Worm (Caenorhabditis elegans) whole organism, L4 larva: Measurements from ENCODE around the gene F07C4.6.

Source experiments
- D1046.2 ChIP-seq: fragments of 200-800 bp; sonication (Bioruptor generic); IDR thresholded peaks from 2 replicates; pipeline ENCODE4 v1.3.6; 2022; ENCODE audit warnings: missing genetic modification characterization, missing compliant biosample characterization
- F10B5.3 ChIP-seq: sonication (generic microtip); optimal IDR thresholded peaks from 2 replicates; lab custom pipeline; 2016; ENCODE audit warnings: mild to moderate bottlenecking, missing genetic modification characterization, missing compliant biosample characterization
- F37D6.2 ChIP-seq: sonication (generic microtip); optimal IDR thresholded peaks from 2 replicates; lab custom pipeline; 2016; ENCODE audit warnings: mild to moderate bottlenecking, missing genetic modification characterization, missing compliant biosample characterization
- F44E2.7 ChIP-seq: fragments of 200-800 bp; sonication (Bioruptor generic); IDR thresholded peaks from 2 replicates; pipeline ENCODE4 v2.1.2; 2022; ENCODE audit warnings: missing genetic modification characterization, missing compliant biosample characterization
- T26A8.4 ChIP-seq: fragments of 200-800 bp; sonication (Bioruptor generic); IDR thresholded peaks from 2 replicates; pipeline ENCODE4 v1.3.6; 2022; ENCODE audit warnings: missing genetic modification characterization, missing compliant biosample characterization
- Y105C5A.15 ChIP-seq: fragments of 200-800 bp; sonication (Bioruptor generic); IDR thresholded peaks from 2 replicates; pipeline ENCODE4 v1.3.6; 2022; ENCODE audit warnings: missing genetic modification characterization, missing compliant biosample characterization
- Y5F2A.4 ChIP-seq: fragments of 200-800 bp; sonication (Bioruptor generic); optimal IDR thresholded peaks from 2 replicates; lab custom pipeline; 2018; ENCODE audit warnings: mild to moderate bottlenecking, missing genetic modification characterization, missing compliant biosample characterization
- ZK546.5 ChIP-seq, 2 experiments: sonication (generic microtip); optimal IDR thresholded peaks; 2 replicates each; lab custom pipeline; 2017; ENCODE audit warnings: missing biosample characterization in 2 of 2, missing genetic modification characterization in 2 of 2
- aha-1 ChIP-seq: fragments of 150-350 bp; peaks from one replicate; lab custom pipeline; 2014; ENCODE audit warnings: missing biosample characterization, missing genetic modification characterization
- arid-1 ChIP-seq: fragments of 200-800 bp; sonication (Bioruptor generic); conservative IDR thresholded peaks from 2 replicates; pipeline ENCODE4 v1.3.6; 2022; ENCODE audit warnings: missing genetic modification reagents, missing genetic modification characterization, missing compliant biosample characterization
- ceh-20 ChIP-seq: fragments of 200-800 bp; sonication (Bioruptor generic); IDR thresholded peaks from 2 replicates; pipeline ENCODE4 v1.3.6; 2022; ENCODE audit warnings: missing genetic modification reagents, missing genetic modification characterization, missing compliant biosample characterization
- cey-2 ChIP-seq: sonication (generic microtip); optimal IDR thresholded peaks from 3 replicates; lab custom pipeline; 2017; ENCODE audit warnings: missing genetic modification characterization, mild to moderate bottlenecking, missing compliant biosample characterization, antibody characterized with exemption, borderline replicate concordance; ENCODE audit not compliant: insufficient read depth
- daf-19 ChIP-seq: fragments of 200-800 bp; sonication (Bioruptor generic); conservative IDR thresholded peaks from 2 replicates; pipeline ENCODE4 v1.3.6; 2022; ENCODE audit warnings: missing genetic modification characterization, missing compliant biosample characterization
- dmd-8 ChIP-seq: fragments of 200-800 bp; sonication (Bioruptor generic); IDR thresholded peaks from 2 replicates; pipeline ENCODE4 v1.3.6; 2022; ENCODE audit warnings: missing genetic modification characterization, missing compliant biosample characterization
- dmd-9 ChIP-seq: fragments of 200-800 bp; sonication (Bioruptor generic); IDR thresholded peaks from 2 replicates; pipeline ENCODE4 v1.3.6; 2022; ENCODE audit warnings: missing genetic modification reagents, missing genetic modification characterization, missing compliant biosample characterization
- egl-43 ChIP-seq: fragments of 200-800 bp; sonication (Bioruptor generic); IDR thresholded peaks from 2 replicates; pipeline ENCODE4 v1.3.6; 2022; ENCODE audit warnings: missing genetic modification reagents, missing genetic modification characterization, missing compliant biosample characterization
- fkh-10 ChIP-seq: fragments of 150-350 bp; optimal IDR thresholded peaks from 2 replicates; lab custom pipeline; 2014; ENCODE audit warnings: missing biosample characterization, missing genetic modification reagents, missing genetic modification characterization
- fos-1 ChIP-seq: fragments of 150-350 bp; optimal IDR thresholded peaks from 2 replicates; lab custom pipeline; 2014; ENCODE audit warnings: missing biosample characterization, missing genetic modification characterization
- gei-8 ChIP-seq: fragments of 200-800 bp; sonication (Bioruptor generic); optimal IDR thresholded peaks from 2 replicates; lab custom pipeline; 2018; ENCODE audit warnings: mild to moderate bottlenecking, missing genetic modification characterization, missing compliant biosample characterization
- hlh-30 ChIP-seq: sonication (generic microtip); optimal IDR thresholded peaks from 2 replicates; lab custom pipeline; 2017; ENCODE audit warnings: antibody characterized with exemption, mild to moderate bottlenecking, missing genetic modification characterization, missing compliant biosample characterization; ENCODE audit not compliant: insufficient read depth
- lim-7 ChIP-seq: fragments of 200-800 bp; sonication (Bioruptor generic); IDR thresholded peaks from 2 replicates; pipeline ENCODE4 v1.3.6; 2022; ENCODE audit warnings: missing genetic modification characterization, missing compliant biosample characterization
- lin-1 ChIP-seq: fragments of 200-800 bp; sonication (Bioruptor generic); IDR thresholded peaks from 2 replicates; pipeline ENCODE4 v1.3.6; 2022; ENCODE audit warnings: missing genetic modification reagents, missing genetic modification characterization, missing compliant biosample characterization
- lin-13 ChIP-seq: fragments of 150-350 bp; optimal IDR thresholded peaks from 2 replicates; lab custom pipeline; 2014; ENCODE audit warnings: missing biosample characterization, missing genetic modification reagents, missing genetic modification characterization
- madf-9 ChIP-seq: fragments of 200-800 bp; sonication (Bioruptor generic); conservative IDR thresholded peaks from 2 replicates; pipeline ENCODE4 v1.3.6; 2022; ENCODE audit warnings: missing genetic modification reagents, missing genetic modification characterization, missing compliant biosample characterization
- mdl-1 ChIP-seq, 2 experiments: fragments of 150-350 bp in 1 of 2; sonication (generic microtip) in 1 of 2; optimal IDR thresholded peaks; 2 replicates each; lab custom pipeline; 2014 to 2017; ENCODE audit warnings: missing biosample characterization in 2 of 2, missing genetic modification characterization in 2 of 2
- mep-1 ChIP-seq: fragments of 150-350 bp; sonication (generic microtip); optimal IDR thresholded peaks from 3 replicates; lab custom pipeline; 2014; ENCODE audit warnings: missing biosample characterization, missing genetic modification characterization
- mxl-2 ChIP-seq: fragments of 200-800 bp; sonication (Bioruptor generic); conservative IDR thresholded peaks from 2 replicates; pipeline ENCODE4 v1.3.6; 2022; ENCODE audit warnings: missing genetic modification reagents, missing genetic modification characterization, missing compliant biosample characterization
- nhr-28 ChIP-seq: fragments of 150-350 bp; optimal IDR thresholded peaks from 2 replicates; lab custom pipeline; 2014; ENCODE audit warnings: missing biosample characterization, missing genetic modification characterization
- nhr-42 ChIP-seq: fragments of 200-800 bp; sonication (Bioruptor generic); IDR thresholded peaks from 2 replicates; pipeline ENCODE4 v1.3.6; 2022; ENCODE audit warnings: missing genetic modification characterization, missing compliant biosample characterization
- pha-4 ChIP-seq, 2 experiments: fragments of 150-350 bp in 1 of 2; fragments of 200-800 bp in 1 of 2; sonication (Bioruptor generic) in 1 of 2; IDR thresholded peaks in 1 of 2; optimal IDR thresholded peaks in 1 of 2; 2 replicates each; pipeline versions ENCODE4 v1.3.6 to Lab custom; 2014 to 2022; ENCODE audit warnings: missing genetic modification characterization in 2 of 2, missing genetic modification reagents in 2 of 2, missing biosample characterization in 1 of 2, missing compliant biosample characterization in 1 of 2
- pqm-1 ChIP-seq: sonication (generic microtip); optimal IDR thresholded peaks from 2 replicates; lab custom pipeline; 2017; ENCODE audit warnings: missing biosample characterization, missing genetic modification characterization
- rbr-2 ChIP-seq: sonication (generic microtip); optimal IDR thresholded peaks from 2 replicates; lab custom pipeline; 2016; ENCODE audit warnings: missing genotype, missing genetic modification characterization, missing compliant biosample characterization
- saeg-2 ChIP-seq: fragments of 200-800 bp; sonication (Bioruptor generic); IDR thresholded peaks from 2 replicates; pipeline ENCODE4 v1.3.6; 2022; ENCODE audit warnings: missing genetic modification reagents, missing genetic modification characterization, missing compliant biosample characterization
- snpc-1.2 ChIP-seq: fragments of 200-800 bp; sonication (Bioruptor generic); IDR thresholded peaks from 2 replicates; pipeline ENCODE4 v1.3.6; 2022; ENCODE audit warnings: missing genetic modification reagents, missing genetic modification characterization, missing compliant biosample characterization
- spr-1 ChIP-seq: sonication (generic microtip); optimal IDR thresholded peaks from 2 replicates; lab custom pipeline; 2016; ENCODE audit warnings: mild to moderate bottlenecking, missing genetic modification characterization, missing compliant biosample characterization
- spr-3 ChIP-seq: fragments of 200-800 bp; sonication (Bioruptor generic); optimal IDR thresholded peaks from 2 replicates; lab custom pipeline; 2018; ENCODE audit warnings: mild to moderate bottlenecking, missing genetic modification characterization, missing compliant biosample characterization
- tag-97 ChIP-seq: fragments of 200-800 bp; sonication (Bioruptor generic); IDR thresholded peaks from 2 replicates; pipeline ENCODE4 v1.3.6; 2022; ENCODE audit warnings: missing genetic modification characterization, missing compliant biosample characterization
- unc-39 ChIP-seq: sonication (generic microtip); optimal IDR thresholded peaks from 2 replicates; lab custom pipeline; 2017; ENCODE audit warnings: missing biosample characterization, missing genetic modification characterization
- unc-62 ChIP-seq, 3 experiments: fragments of 150-350 bp in 1 of 3; sonication (generic microtip); optimal IDR thresholded peaks in 2 of 3; peaks in 1 of 3; 1 replicate in 1 of 3; 2 replicates in 2 of 3; lab custom pipeline; 2014 to 2017; ENCODE audit warnings: missing biosample characterization in 3 of 3, missing genetic modification characterization in 3 of 3, missing genetic modification reagents in 3 of 3, missing genotype in 1 of 3
- vab-7 ChIP-seq: fragments of 200-800 bp; sonication (Bioruptor generic); IDR thresholded peaks from 2 replicates; pipeline ENCODE4 v1.3.6; 2022; ENCODE audit warnings: missing genetic modification reagents, missing genetic modification characterization, missing compliant biosample characterization
- ztf-11 ChIP-seq: fragments of 150-350 bp; optimal IDR thresholded peaks from 2 replicates; lab custom pipeline; 2014; ENCODE audit warnings: missing biosample characterization, missing genetic modification characterization
- ztf-7 ChIP-seq: fragments of 150-350 bp; optimal IDR thresholded peaks from 2 replicates; lab custom pipeline; 2014; ENCODE audit warnings: missing biosample characterization, missing genetic modification characterization

The F07C4.6 gene

DNA sequence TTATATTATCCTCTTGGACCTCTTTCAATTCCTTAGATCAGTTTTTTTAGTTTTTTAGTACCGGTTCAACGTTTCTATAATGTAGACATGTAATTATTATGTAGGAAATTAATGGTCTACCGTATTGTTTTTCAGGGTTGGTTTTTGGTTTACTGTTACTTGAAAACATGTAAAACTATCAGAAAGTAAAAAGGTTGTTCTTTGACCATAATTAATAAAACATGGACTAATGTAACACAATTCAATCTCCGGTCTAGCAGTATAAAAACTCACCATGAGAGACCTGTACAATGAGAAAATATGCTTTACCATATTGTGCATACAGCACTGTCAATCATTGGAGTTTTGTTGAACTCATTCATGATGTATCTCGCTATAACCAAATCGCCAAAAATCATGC lies 8.8 kb downstream of the F07C4.6 start, which contains the start of gene srd-29:
Gene srd-29 (plus strand): TSS at position 301 of the 400 bp plus-strand sequence.
- TF ChIP-seq fos-1 (tag; lab: Kevin White, UChicago) = no peak
- TF ChIP-seq rbr-2 = no peak
- TF ChIP-seq aha-1 = peak; percentile 45
- no peak for TF ChIP-seq lin-1

DNA sequence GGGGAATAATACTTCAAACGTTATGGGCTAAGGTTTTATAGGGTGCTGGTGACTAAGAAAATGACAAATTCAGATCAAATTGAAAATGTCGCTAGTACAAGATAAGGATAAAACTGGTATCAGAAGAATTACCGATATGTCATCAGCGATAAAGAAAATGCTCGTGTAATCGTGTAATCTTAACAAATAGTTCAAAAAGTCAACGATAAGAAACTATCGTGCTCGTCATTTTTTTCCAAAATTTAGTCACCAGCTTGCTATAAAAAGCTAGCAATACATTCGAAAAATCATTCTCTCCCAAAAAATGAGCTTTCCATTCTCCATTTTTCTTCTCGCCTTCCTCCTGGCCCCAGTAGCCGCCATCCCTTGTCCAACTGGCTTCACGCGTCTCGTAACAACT lies 11.2 kb downstream of the F07C4.6 start, which contains the start of gene clec-45:
Gene clec-45 (plus strand): TSS at position 301 of the 400 bp plus-strand sequence.
- TF ChIP-seq ceh-20 = no peak
- TF ChIP-seq, all 104 proteins: peak for 0

DNA sequence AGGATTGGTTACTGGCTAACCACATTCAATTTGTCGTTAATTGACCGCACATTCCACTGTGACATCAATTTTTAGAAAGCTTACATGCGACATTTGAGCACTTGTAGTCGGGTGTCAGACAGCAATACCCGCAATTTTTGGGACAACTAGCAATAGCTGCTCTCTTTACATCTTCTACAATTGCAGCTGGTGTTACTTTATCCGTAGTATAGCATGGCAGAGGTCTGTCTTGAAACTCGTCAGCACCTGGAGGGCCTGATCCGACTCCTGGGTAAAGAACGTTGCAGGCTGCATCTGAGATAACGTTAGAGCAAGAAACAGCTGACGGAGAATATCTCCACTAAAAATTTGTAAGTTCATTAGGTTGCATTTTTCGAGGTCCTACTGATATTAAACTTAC lies 12.7 kb downstream of the F07C4.6 start:
- peak in 1 of 2 experiments; percentile 76 for TF ChIP-seq unc-62 (GFP tag; optimal IDR thresholded peaks at IDR 0.05 in 1 of 2; lab: Kevin White, UChicago)
- TF ChIP-seq unc-62 (tag; optimal IDR thresholded peaks at IDR 0.05; lab: Kevin White, UChicago) = no peak
- peak; percentile 78 for TF ChIP-seq aha-1
- TF ChIP-seq lin-13 (GFP tag; lab: Kevin White, UChicago) = no peak
- no peak for TF ChIP-seq dmd-9 (GFP tag; lab: Robert Waterston, UW)
- TF ChIP-seq pha-4 (GFP tag; IDR thresholded peaks at IDR 0.05; lab: Robert Waterston, UW) = no peak
- no peak for TF ChIP-seq pha-4 (tag; optimal IDR thresholded peaks at IDR 0.05; lab: Kevin White, UChicago)
- TF ChIP-seq cey-2 (tag; lab: Kevin White, UChicago) = no peak
- no peak for TF ChIP-seq Y5F2A.4 (GFP tag; lab: Kevin White, UChicago)
- TF ChIP-seq, all 104 proteins: peak for 2

DNA sequence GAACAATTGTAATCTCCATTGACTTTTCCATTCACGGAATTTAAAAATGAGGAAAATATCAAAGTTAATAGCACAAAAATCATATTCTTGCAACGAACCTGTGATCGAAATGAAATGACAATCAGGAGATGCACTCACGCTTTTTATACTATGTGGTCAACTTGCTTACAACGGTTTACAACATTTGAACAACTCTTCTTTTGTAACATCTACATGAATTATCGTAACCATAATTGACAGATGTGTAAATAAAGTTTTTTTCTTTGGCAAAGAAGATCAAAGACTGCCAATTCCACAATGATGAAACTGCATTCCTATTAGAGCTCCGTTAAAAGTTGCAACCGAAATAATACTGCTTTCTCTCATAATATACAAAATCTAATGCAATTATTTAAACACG lies 13.1 kb downstream of the F07C4.6 start, which contains the start of gene F07C4.10:
Gene F07C4.10 (minus strand): TSS at position 101 of the 400 bp plus-strand sequence.
- TF ChIP-seq pha-4 (GFP tag; IDR thresholded peaks at IDR 0.05; lab: Robert Waterston, UW) (no peak), pha-4 (tag; optimal IDR thresholded peaks at IDR 0.05; lab: Kevin White, UChicago) (no peak), rbr-2 (no peak), snpc-1.2 (GFP tag; lab: Robert Waterston, UW) (no peak), T26A8.4 (no peak), daf-19 (GFP tag; lab: Robert Waterston, UW) (no peak), dmd-8 (no peak), ztf-11 (tag; lab: Kevin White, UChicago) (no peak), hlh-30 (no peak), nhr-42 (no peak), saeg-2 (GFP tag; lab: Robert Waterston, UW) (no peak), pqm-1 (no peak), D1046.2 (GFP tag; lab: Robert Waterston, UW) (no peak), arid-1 (GFP tag; lab: Robert Waterston, UW) (no peak), egl-43 (GFP tag; lab: Robert Waterston, UW) (no peak), gei-8 (GFP tag; lab: Kevin White, UChicago) (no peak), Y105C5A.15 (GFP tag; lab: Robert Waterston, UW) (no peak), F37D6.2 (tag; lab: Kevin White, UChicago) (no peak)

DNA sequence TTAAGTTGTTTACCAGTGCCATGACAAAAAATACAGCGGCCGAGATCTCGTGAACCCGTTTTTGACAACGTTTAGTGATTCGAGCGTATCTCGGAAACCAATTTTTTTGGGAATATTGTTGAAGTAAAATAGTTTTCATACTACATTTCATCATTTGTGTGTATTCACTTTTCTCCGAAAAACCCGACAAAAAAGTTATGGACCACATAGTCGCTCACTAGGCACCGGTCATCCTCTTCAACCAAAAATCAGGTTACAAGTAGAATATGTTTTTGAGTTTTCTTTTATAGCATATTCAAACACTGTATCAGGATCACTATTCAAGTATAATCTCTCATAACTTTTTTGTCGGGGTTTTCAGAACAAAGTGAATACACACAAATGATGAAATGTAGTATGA lies 15.1 kb downstream of the F07C4.6 start:
- no peak for TF ChIP-seq nhr-42
- TF ChIP-seq spr-1 (tag; lab: Kevin White, UChicago) = no peak
- no peak for TF ChIP-seq ceh-20
- peak in 1 of 2 experiments; percentile 92 for TF ChIP-seq unc-62 (GFP tag; optimal IDR thresholded peaks at IDR 0.05 in 1 of 2; lab: Kevin White, UChicago)
- no peak for TF ChIP-seq unc-62 (tag; optimal IDR thresholded peaks at IDR 0.05; lab: Kevin White, UChicago)
- no peak for TF ChIP-seq snpc-1.2 (GFP tag; lab: Robert Waterston, UW)

DNA sequence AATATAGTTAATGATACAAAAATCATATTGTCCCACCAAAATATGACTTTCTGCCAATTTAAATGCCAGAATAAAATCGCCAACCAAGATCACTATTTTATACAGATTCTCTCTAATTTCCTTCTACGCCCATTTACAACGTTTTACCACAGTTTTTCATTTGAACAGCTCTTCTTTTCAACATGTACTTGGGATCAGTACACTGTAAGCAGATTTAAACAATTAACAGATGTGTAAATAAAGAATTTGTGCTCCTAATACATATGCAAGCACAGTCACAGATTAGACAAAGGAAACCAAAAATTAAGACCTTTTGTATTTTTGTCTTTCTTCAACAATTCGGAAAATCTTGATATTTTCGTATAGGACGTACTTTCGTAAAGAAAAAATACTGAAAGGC lies 16.8 kb downstream of the F07C4.6 start, which contains the start of gene F07C4.11:
Gene F07C4.11 (minus strand): TSS at position 101 of the 400 bp plus-strand sequence.
- TF ChIP-seq tag-97 (GFP tag; lab: Robert Waterston, UW) = no peak
- no peak for TF ChIP-seq ztf-7 (tag; lab: Kevin White, UChicago)
- TF ChIP-seq vab-7 = no peak
- TF ChIP-seq fos-1 (tag; lab: Kevin White, UChicago) = no peak
- TF ChIP-seq lim-7 (GFP tag; lab: Robert Waterston, UW) = no peak
- no peak for TF ChIP-seq mxl-2
- TF ChIP-seq unc-39 (tag; lab: Kevin White, UChicago) = no peak
- no peak for TF ChIP-seq F10B5.3 (tag; lab: Kevin White, UChicago)
- TF ChIP-seq mdl-1 (tag; optimal IDR thresholded peaks at IDR 0.05; lab: Kevin White, UChicago) = no peak
- no peak for TF ChIP-seq madf-9 (GFP tag; lab: Robert Waterston, UW)
- no peak for TF ChIP-seq nhr-28
- TF ChIP-seq fkh-10 = no peak
- no peak for TF ChIP-seq spr-3
- no peak for TF ChIP-seq F44E2.7 (GFP tag; lab: Robert Waterston, UW)
- no peak for TF ChIP-seq ZK546.5 (tag; optimal IDR thresholded peaks at IDR 0.05; lab: Kevin White, UChicago)
- no peak for TF ChIP-seq mep-1
